Worm (Caenorhabditis elegans): ENCODE measurements around the gene F27E5.9.

ce11 chrII:10106870-10107269 lies 27.9 kb upstream of the F27E5.9 start, which contains the start of gene ZK945.6:
- TF ChIP-seq nhr-11 (tag; optimal IDR thresholded peaks at IDR 0.05) (no peak), skn-1 (tag; optimal IDR thresholded peaks at IDR 0.05) (no peak), unc-62 (GFP tag; optimal IDR thresholded peaks at IDR 0.05 in 1 of 2) (no peak), unc-62 (tag; optimal IDR thresholded peaks at IDR 0.05) (no peak), fkh-10 (GFP tag; optimal IDR thresholded peaks at IDR 0.05) (no peak), ceh-32 (tag; optimal IDR thresholded peaks at IDR 0.05; ENCODE audit: poor library complexity) (no peak), zag-1 (tag; optimal IDR thresholded peaks at IDR 0.05) (no peak), ceh-62 (tag; optimal IDR thresholded peaks at IDR 0.05) (no peak), pqm-1 (tag; optimal IDR thresholded peaks at IDR 0.05) (no peak), pha-4 (GFP tag; IDR thresholded peaks at IDR 0.05) (no peak), pha-4 (tag; optimal IDR thresholded peaks at IDR 0.05) (no peak), F37D6.2 (tag; optimal IDR thresholded peaks at IDR 0.05) (no peak), ceh-82 (tag; optimal IDR thresholded peaks at IDR 0.05) (no peak), ama-1 (optimal IDR thresholded peaks at IDR 0.05) (no peak), nhr-28 (tag; optimal IDR thresholded peaks at IDR 0.05) (no peak)
